Fruit fly (Drosophila melanogaster): ENCODE data around the gene Hibch.

The Hibch gene

dm6 chr3R:15319912-15320746 lies 36.9 kb upstream of the Hibch start, which contains the start of the genes CG6276 and CG44040 (continued):
- no peak for TF ChIP-seq wdn (GFP tag; IDR thresholded peaks at IDR 0.05)
- TF ChIP-seq CG3281 (GFP tag; optimal IDR thresholded peaks at IDR 0.05) = peak; percentile 70
- peak; percentile 37 for TF ChIP-seq CG9876 (GFP tag; optimal IDR thresholded peaks at IDR 0.05)
- TF ChIP-seq Xbp1 (GFP tag; optimal IDR thresholded peaks at IDR 0.05) = peak; percentile 35
- no peak for TF ChIP-seq da (GFP tag; optimal IDR thresholded peaks at IDR 0.05)
- peak; percentile 32 for TF ChIP-seq CG10147 (GFP tag; optimal IDR thresholded peaks at IDR 0.05)
- peak; percentile 4 for TF ChIP-seq her (GFP tag; optimal IDR thresholded peaks at IDR 0.05)
- TF ChIP-seq CG10959 (GFP tag; IDR thresholded peaks at IDR 0.05) = no peak
- TF ChIP-seq CG8089 (GFP tag; optimal IDR thresholded peaks at IDR 0.05) = peak; percentile 6
- no peak for TF ChIP-seq CG17802 (tag; optimal IDR thresholded peaks at IDR 0.05)
- TF ChIP-seq CG10321 (GFP tag; IDR thresholded peaks at IDR 0.05) = no peak
- no peak for TF ChIP-seq CkIIα-i1 (GFP tag; IDR thresholded peaks at IDR 0.05)
- no peak for TF ChIP-seq Kr (GFP tag; optimal IDR thresholded peaks at IDR 0.05)
- no peak for TF ChIP-seq CG17186 (GFP tag; optimal IDR thresholded peaks at IDR 0.05)
- no peak for TF ChIP-seq crp (GFP tag; optimal IDR thresholded peaks at IDR 0.05)
- peak; percentile 55 for TF ChIP-seq zfh2 (GFP tag; optimal IDR thresholded peaks at IDR 0.05)
- peak; percentile 32 for TF ChIP-seq CG14710 (tag; optimal IDR thresholded peaks at IDR 0.05)
- TF ChIP-seq Gsc (GFP tag; IDR thresholded peaks at IDR 0.05) = no peak
- TF ChIP-seq CG34422 (GFP tag; IDR thresholded peaks at IDR 0.05) = no peak
- no peak for TF ChIP-seq nerfin-1 (tag; optimal IDR thresholded peaks at IDR 0.05)
- peak; percentile 16 for TF ChIP-seq chn (GFP tag; optimal IDR thresholded peaks at IDR 0.05)
- no peak for TF ChIP-seq Abd-B (GFP tag; optimal IDR thresholded peaks at IDR 0.05)
- peak; percentile 16 for TF ChIP-seq en (GFP tag; optimal IDR thresholded peaks at IDR 0.05)
- peak; percentile 22 for TF ChIP-seq CG12219 (GFP tag; optimal IDR thresholded peaks at IDR 0.05)
- TF ChIP-seq Elba2 (GFP tag; optimal IDR thresholded peaks at IDR 0.05) = no peak
- no peak for TF ChIP-seq CG6791 (GFP tag; IDR thresholded peaks at IDR 0.05; ENCODE audit: partially characterized antibody)
- peak; percentile 62; the same call in 1 of the 2 replicates for TF ChIP-seq Atf6 (GFP tag; IDR thresholded peaks at IDR 0.05)
- TF ChIP-seq stc (GFP tag; IDR thresholded peaks at IDR 0.05) = no peak
- TF ChIP-seq fru (optimal IDR thresholded peaks at IDR 0.05) = no peak
- peak; percentile 99 for TF ChIP-seq CG4820 (GFP tag; optimal IDR thresholded peaks at IDR 0.05)
- no peak for TF ChIP-seq Mad (GFP tag; optimal IDR thresholded peaks at IDR 0.05)
- no peak for TF ChIP-seq TFAM (GFP tag; optimal IDR thresholded peaks at IDR 0.05)
- peak; percentile 58 for TF ChIP-seq ranshi (GFP tag; IDR thresholded peaks at IDR 0.05)
- TF ChIP-seq CG7839 (tag; optimal IDR thresholded peaks at IDR 0.05) = peak; percentile 54
- TF ChIP-seq hbn (GFP tag; IDR thresholded peaks at IDR 0.05; ENCODE audit: partially characterized antibody) = no peak
- TF ChIP-seq run (tag; optimal IDR thresholded peaks at IDR 0.05) = no peak
- TF ChIP-seq inv (GFP tag; IDR thresholded peaks at IDR 0.05; ENCODE audit: partially characterized antibody) = no peak
- peak; percentile 56 for TF ChIP-seq CG12299 (tag; optimal IDR thresholded peaks at IDR 0.05)
- TF ChIP-seq tgo (GFP tag; IDR thresholded peaks at IDR 0.05) = no peak; the same call in 2 of the 3 replicates
- peak; percentile 73 for TF ChIP-seq CG13624 (GFP tag; optimal IDR thresholded peaks at IDR 0.05)
- TF ChIP-seq sens-2 (GFP tag; IDR thresholded peaks at IDR 0.05) = no peak
- TF ChIP-seq Hsf (GFP tag; optimal IDR thresholded peaks at IDR 0.05) = peak; percentile 33
- TF ChIP-seq nerfin-2 (GFP tag; IDR thresholded peaks at IDR 0.05; ENCODE audit: partially characterized antibody) = no peak
- peak; percentile 14 for TF ChIP-seq sd (tag; optimal IDR thresholded peaks at IDR 0.05)
- TF ChIP-seq dm (GFP tag; optimal IDR thresholded peaks at IDR 0.05) = no peak
- no peak for TF ChIP-seq CG2199 (GFP tag; IDR thresholded peaks at IDR 0.05)
- TF ChIP-seq ssp (GFP tag; IDR thresholded peaks at IDR 0.05) = no peak
- peak; percentile 18 for TF ChIP-seq CG17829 (tag; optimal IDR thresholded peaks at IDR 0.05)
- no peak for TF ChIP-seq Atf3 (GFP tag; optimal IDR thresholded peaks at IDR 0.05)
- TF ChIP-seq fd3F (GFP tag; optimal IDR thresholded peaks at IDR 0.05) = peak; percentile 5
